Worm (Caenorhabditis elegans) whole organism, dauer: ENCODE measurements around the gene dao-3.

ENCODE experiments used
- unc-62 ChIP-seq: sonication (generic microtip); optimal IDR thresholded peaks from 2 replicates; lab custom pipeline; 2017; ENCODE audit warnings: missing biosample characterization, missing genetic modification reagents, missing genetic modification characterization

dao-3 gene

ce11 chrX:8083919-8084318, 2.4 kb downstream of the dao-3 start, which contains the start of gene K07E3.4:
Gene K07E3.4 (minus strand): TSS chrX:8084018.
- no peak for TF ChIP-seq unc-62 (GFP tag; lab: Kevin White, UChicago)

DNA sequence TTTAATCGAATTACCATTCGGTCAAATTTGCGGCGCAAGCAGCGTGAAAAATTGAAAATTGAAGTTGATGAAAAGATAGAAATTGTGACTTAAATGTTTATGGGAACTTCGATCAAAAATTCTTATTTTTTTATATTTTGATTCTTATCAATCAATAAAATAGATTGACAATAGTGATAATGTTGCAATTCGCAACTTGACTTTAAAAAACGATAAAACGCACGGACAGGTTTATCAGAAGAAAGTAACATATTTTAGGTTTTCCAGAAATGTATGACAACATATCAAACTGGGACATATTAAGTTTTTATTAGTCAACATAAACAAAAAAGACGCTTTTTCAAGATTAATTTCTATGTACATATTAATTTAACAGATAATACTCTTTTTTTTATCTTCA, 3.0 kb downstream of the dao-3 start:
- no peak for TF ChIP-seq unc-62 (GFP tag; lab: Kevin White, UChicago)

- no peak for TF ChIP-seq unc-62 (GFP tag; lab: Kevin White, UChicago)
These were observed 3.6 kb downstream of the dao-3 start for ce11 chrX:8082703-8083102.

DNA sequence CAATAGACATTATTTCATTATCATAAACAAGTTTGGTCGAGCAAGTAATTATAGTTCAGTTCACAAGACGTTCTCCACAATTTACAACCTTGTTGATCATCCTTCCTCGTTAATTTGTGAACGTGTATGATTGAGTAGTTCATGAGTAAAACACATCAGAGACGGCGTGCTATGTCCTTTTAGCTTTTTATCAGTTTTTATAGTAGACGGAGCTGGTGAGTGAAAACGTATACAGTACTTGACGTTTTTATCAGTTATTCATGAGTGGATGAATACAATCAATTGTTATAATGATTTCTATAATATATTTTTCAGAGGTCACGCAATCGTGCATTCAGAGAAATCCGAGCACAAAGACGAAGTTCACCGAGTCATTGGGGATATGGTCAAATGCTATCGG, 7.5 kb downstream of the dao-3 start:
- no peak for TF ChIP-seq unc-62 (GFP tag; lab: Kevin White, UChicago)

ce11 chrX:8078374-8078773, 8.0 kb downstream of the dao-3 start:
- TF ChIP-seq unc-62 (GFP tag; lab: Kevin White, UChicago), result no peak

DNA sequence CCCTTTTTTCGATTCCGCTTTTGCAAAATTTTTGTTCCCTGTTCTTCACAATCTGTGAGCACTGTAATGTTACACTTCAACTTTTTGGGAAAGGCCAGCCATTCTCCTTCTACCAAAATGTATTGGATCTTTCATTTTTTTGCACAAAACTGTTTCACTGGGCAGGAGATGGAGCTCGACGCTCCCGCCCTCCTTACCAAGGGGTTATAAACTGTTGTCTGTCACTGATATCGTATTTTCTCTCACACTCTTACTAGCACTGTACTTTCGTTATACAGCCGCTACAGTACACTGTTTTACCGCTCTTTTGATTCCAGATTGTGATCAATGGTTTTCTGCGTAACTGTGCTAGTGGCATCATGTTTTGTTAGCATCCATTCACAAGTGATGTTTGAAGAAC, 8.6 kb downstream of the dao-3 start, which contains the start of gene C46F2.1:
TSS of gene C46F2.1 (plus strand) at position 301 of the 400 bp plus-strand sequence.
- TF ChIP-seq unc-62 (GFP tag; lab: Kevin White, UChicago), result no peak

DNA sequence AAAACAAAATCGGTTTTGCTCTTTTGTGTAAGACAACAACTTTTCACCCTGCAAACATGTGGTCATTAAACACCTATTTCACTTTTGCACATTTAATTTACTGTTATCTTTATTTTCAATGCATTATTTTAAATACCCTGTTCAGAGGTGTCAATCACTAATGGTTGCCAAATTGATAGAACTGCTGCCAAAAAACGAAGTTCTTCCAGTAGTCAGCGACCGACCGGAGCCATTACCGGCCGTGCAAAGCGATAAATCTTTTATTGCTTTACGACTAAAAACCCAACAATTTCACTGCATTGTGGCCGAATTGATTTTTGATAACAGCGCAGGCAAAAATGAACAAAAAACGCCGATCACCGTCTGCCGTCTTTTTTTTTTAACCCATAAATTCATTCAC, 11.8 kb downstream of the dao-3 start:
- TF ChIP-seq unc-62 (GFP tag; lab: Kevin White, UChicago), result no peak

DNA sequence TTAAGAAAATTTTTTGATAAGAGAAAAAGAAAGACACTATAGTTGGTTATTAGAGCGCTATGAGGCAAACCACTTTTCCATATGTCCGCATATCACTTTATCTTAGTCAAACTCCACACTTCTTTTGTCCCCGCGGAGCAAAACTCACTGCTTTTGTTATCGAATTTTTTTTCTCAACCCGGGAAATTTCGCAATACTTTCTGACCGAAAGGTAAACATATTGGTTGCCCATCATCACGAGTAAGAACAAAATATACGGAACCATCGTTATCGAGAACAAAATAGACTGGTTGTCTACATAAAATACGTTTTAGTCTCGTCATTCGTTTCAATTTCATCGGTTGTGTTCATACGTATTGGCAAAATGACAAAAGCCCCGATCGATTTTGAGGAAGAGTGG, 17.1 kb downstream of the dao-3 start, which contains the start of gene C18A11.1:
TSS of gene C18A11.1 (plus strand) at position 36 of the 400 bp plus-strand sequence.
- TF ChIP-seq unc-62 (GFP tag; lab: Kevin White, UChicago), result no peak

ce11 chrX:8067268-8067667, 19.1 kb downstream of the dao-3 start, which contains the start of gene C18A11.2:
Gene C18A11.2 (plus strand): TSS chrX:8067568.
- no peak for TF ChIP-seq unc-62 (GFP tag; lab: Kevin White, UChicago)

- TF ChIP-seq unc-62 (GFP tag; lab: Kevin White, UChicago), result no peak
These were observed 25.5 kb downstream of the dao-3 start, which contains the start of gene C18A11.3 for ce11 chrX:8060823-8061222. Gene C18A11.3 (plus strand): TSS chrX:8061123.

DNA sequence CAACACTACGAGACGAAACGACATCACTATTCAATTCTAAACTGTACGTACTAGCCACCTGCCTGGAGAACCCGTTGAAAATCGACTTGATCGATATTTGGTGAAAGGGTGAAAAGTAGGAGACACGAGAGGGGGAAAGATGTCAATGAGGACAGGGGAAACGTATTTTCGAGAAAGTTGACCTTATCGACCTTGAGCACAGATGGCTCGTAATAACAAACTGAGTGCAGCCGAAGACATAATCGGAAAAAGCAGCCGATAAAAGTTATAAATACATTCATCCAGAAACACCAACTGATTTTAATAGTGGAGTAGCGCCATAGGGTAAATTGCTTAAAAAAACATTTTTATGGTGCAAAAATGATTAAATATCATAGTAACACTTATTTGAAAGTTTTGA, 26.4 kb downstream of the dao-3 start:
- TF ChIP-seq unc-62 (GFP tag; lab: Kevin White, UChicago), result no peak

ce11 chrX:8057791-8058270, 28.5 kb downstream of the dao-3 start, which contains the start of gene dim-1:
Gene dim-1 (minus strand): TSS chrX:8058220.
- no peak for TF ChIP-seq unc-62 (GFP tag; lab: Kevin White, UChicago)

ce11 chrX:8054478-8054877, 31.9 kb downstream of the dao-3 start:
- TF ChIP-seq unc-62 (GFP tag; lab: Kevin White, UChicago), result no peak

DNA sequence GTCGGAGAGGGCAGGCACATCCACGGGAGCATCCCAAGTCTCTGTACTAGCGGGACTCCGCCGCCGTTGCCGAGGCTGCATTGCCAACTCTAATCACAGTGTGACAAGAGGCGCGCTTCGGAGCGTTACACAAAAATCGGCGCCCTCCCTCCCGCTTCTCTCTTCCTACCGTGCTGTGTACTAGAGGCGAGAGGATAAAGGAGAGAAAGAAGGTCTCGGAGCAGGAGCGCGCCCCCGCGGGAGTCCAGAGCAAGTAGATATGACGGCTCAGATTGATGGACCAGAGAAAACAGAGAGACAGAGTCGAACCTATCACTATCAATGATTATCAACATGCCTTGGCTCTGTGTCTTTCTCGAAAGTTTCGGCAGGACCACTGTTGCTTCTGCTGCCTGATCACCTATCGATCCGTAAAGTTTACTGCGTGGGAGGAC, 33.3 kb downstream of the dao-3 start:
- no peak for TF ChIP-seq unc-62 (GFP tag; lab: Kevin White, UChicago)

DNA sequence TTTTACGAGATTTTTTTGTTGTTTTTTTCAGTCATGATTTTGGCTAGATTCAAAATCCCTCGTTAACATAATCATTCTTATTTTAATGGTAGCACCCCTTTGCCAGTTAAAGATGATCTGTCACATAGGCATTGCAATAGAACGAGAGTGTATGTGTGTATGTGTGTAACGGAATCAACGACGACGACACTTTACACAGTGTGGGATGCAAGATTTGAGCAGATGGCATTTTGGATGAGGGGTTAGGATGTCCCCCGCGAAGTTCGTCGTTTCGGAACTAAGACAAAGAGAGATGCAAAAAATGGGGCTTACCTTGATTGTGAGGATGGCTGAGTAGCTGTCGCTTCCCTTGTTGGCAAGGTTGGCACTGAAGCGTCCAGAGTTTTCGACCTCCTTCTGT, 34.3 kb downstream of the dao-3 start:
- no peak for TF ChIP-seq unc-62 (GFP tag; lab: Kevin White, UChicago)

ce11 chrX:8048637-8049036, 37.7 kb downstream of the dao-3 start:
- TF ChIP-seq unc-62 (GFP tag; lab: Kevin White, UChicago), result no peak

DNA sequence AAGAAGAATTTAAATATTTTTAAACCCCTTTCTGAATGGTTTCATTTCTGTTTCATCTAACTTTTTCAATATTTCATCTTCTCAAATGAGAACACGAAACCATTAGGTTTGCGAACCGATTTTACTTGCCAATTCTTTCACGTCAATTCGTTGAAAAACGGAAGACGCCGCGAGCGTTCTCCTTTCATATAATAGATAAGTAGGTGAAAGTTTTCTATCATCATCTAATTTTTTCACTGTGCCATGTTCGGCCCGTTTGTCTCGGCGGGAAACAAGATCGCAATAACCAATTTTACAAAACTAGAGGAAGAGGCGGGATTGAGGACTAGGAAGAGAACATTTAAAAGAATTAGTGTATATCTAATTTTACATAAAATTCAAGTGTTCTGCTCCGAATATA, 41.2 kb downstream of the dao-3 start, which contains the start of gene C18A11.4:
TSS of gene C18A11.4 (plus strand) at position 367 of the 400 bp plus-strand sequence.
- no peak for TF ChIP-seq unc-62 (GFP tag; lab: Kevin White, UChicago)
